Worm (Caenorhabditis elegans) whole organism, early embryonic: ENCODE measurements around the gene fmo-4.

Experiments used
- ceh-36 ChIP-seq: sonication (generic microtip); optimal IDR thresholded peaks from 2 replicates; lab custom pipeline; 2016; ENCODE audit warnings: missing genetic modification characterization, inconsistent platforms, missing compliant biosample characterization
- ets-7 ChIP-seq: sonication (generic microtip); optimal IDR thresholded peaks from 2 replicates; lab custom pipeline; 2016; ENCODE audit warnings: missing genotype, missing genetic modification characterization, missing compliant biosample characterization
- hmbx-1 ChIP-seq: sonication (generic microtip); optimal IDR thresholded peaks from 2 replicates; lab custom pipeline; 2016; ENCODE audit warnings: mild to moderate bottlenecking, missing genetic modification characterization, missing compliant biosample characterization
- hnd-1 ChIP-seq: sonication (generic microtip); optimal IDR thresholded peaks from 2 replicates; lab custom pipeline; 2016; ENCODE audit warnings: missing genetic modification characterization, missing compliant biosample characterization

DNA sequence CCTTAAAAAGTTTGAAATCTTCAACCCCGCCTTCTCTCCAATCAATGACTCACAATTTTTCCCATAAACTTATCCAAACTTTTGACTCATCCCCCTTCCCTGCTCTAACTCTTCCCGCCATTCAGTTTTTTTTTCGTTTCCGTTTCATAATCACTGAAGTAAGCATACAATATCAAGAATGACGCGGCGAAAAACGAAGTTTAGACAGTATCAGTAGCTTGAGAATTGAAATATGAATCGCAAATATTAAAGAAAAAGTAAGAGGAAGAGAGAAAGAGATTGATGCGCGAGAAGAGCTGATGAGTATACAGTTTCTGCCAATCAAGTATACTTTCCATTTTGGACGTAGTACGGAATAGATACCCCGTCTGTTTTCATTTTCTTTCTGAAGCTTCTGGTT is 29.0 kb downstream of the fmo-4 start:
- TF ChIP-seq ets-7 (no peak), hnd-1 (no peak), hmbx-1 (tag; lab: Kevin White, UChicago) (no peak), ceh-36 (tag; lab: Kevin White, UChicago) (no peak)
